1 fruit fly cellular context compared by ENCODE assay signal in genomic region chr2L:16715841-16716701, dm6.
TF ChIP-seq lines count a peak whose summit lies in the region.

TSS of gene Cyt-c-d (plus strand) at chr2L:16715891.
TSS of gene CG31808 (minus strand) at chr2L:16716195.

TF ChIP-seq in whole organism, embryonic, 481 proteins besides CTCF, POLR2A, EP300 and RAD21 (continued from another document and continues in another):
- TF ChIP-seq CG10979 (tag; optimal IDR thresholded peaks at IDR 0.05; lab: Kevin White, UChicago) (peak; percentile 98), zfh2 (GFP tag; optimal IDR thresholded peaks at IDR 0.05; lab: Kevin White, UChicago) (peak; percentile 75), CG13123 (GFP tag; optimal IDR thresholded peaks at IDR 0.05; lab: Kevin White, UChicago) (peak; percentile 93), run (tag; optimal IDR thresholded peaks at IDR 0.05; lab: Kevin White, UChicago) (peak; percentile 96), CG11247 (GFP tag; IDR thresholded peaks at IDR 0.05; lab: Robert Waterston, UW) (peak; percentile 94), Asciz (GFP tag; optimal IDR thresholded peaks at IDR 0.05; lab: Kevin White, UChicago) (peak; percentile 98), Oli (tag; optimal IDR thresholded peaks at IDR 0.05; lab: Kevin White, UChicago) (peak; percentile 98), CG4328 (GFP tag; optimal IDR thresholded peaks at IDR 0.05; lab: Kevin White, UChicago) (peak; percentile 91), zen (tag; optimal IDR thresholded peaks at IDR 0.05; lab: Kevin White, UChicago) (peak; percentile 86), gcm2 (GFP tag; optimal IDR thresholded peaks at IDR 0.05; lab: Kevin White, UChicago) (peak; percentile 93), Usf (GFP tag; optimal IDR thresholded peaks at IDR 0.05; lab: Kevin White, UChicago) (peak; percentile 75), luna (GFP tag; optimal IDR thresholded peaks at IDR 0.05; lab: Kevin White, UChicago) (peak; percentile 65), h (optimal IDR thresholded peaks at IDR 0.05; lab: Kevin White, UChicago) (no peak), Antp (GFP tag; optimal IDR thresholded peaks at IDR 0.05; lab: Kevin White, UChicago) (peak; percentile 77), CG6272 (GFP tag; IDR thresholded peaks at IDR 0.05; lab: Robert Waterston, UW) (peak; percentile 96), Mrtf (GFP tag; IDR thresholded peaks at IDR 0.05; lab: Robert Waterston, UW) (peak; percentile 96), CG2129 (GFP tag; IDR thresholded peaks at IDR 0.05; lab: Robert Waterston, UW; ENCODE audit: partially characterized antibody) (no peak), Opbp (GFP tag; IDR thresholded peaks at IDR 0.05; lab: Robert Waterston, UW; ENCODE audit: partially characterized antibody) (no peak), Med (GFP tag; lab: Kevin White, UChicago) (peak; percentile 99), oc (tag; optimal IDR thresholded peaks at IDR 0.05; lab: Kevin White, UChicago) (peak; percentile 99), exex (tag; optimal IDR thresholded peaks at IDR 0.05; lab: Kevin White, UChicago) (peak; percentile 76), Lim3 (GFP tag; IDR thresholded peaks at IDR 0.05; lab: Robert Waterston, UW) (peak; percentile 87), Blimp-1 (GFP tag; optimal IDR thresholded peaks at IDR 0.05; lab: Kevin White, UChicago) (peak; percentile 97), dmrt11E (tag; optimal IDR thresholded peaks at IDR 0.05; lab: Kevin White, UChicago) (peak; percentile 95), CG11398 (GFP tag; optimal IDR thresholded peaks at IDR 0.05; lab: Kevin White, UChicago) (peak; percentile 87), pb (GFP tag; optimal IDR thresholded peaks at IDR 0.05; lab: Kevin White, UChicago) (peak; percentile 71), grau (tag; optimal IDR thresholded peaks at IDR 0.05; lab: Kevin White, UChicago) (peak; percentile 96), danr (GFP tag; IDR thresholded peaks at IDR 0.05; lab: Robert Waterston, UW) (peak; percentile 93), tx (GFP tag; optimal IDR thresholded peaks at IDR 0.05; lab: Kevin White, UChicago) (peak; percentile 90), CG10959 (GFP tag; IDR thresholded peaks at IDR 0.05; lab: Robert Waterston, UW) (peak; percentile 92), Adf1 (GFP tag; IDR thresholded peaks at IDR 0.05; lab: Robert Waterston, UW) (peak; percentile 77), NC2β (GFP tag; optimal IDR thresholded peaks at IDR 0.05; lab: Kevin White, UChicago) (peak; percentile 92), CG4854 (GFP tag; optimal IDR thresholded peaks at IDR 0.05; lab: Kevin White, UChicago) (peak; percentile 92), Pdp1 (GFP tag; optimal IDR thresholded peaks at IDR 0.05; lab: Kevin White, UChicago) (peak; percentile 95 to 98), cato (GFP tag; optimal IDR thresholded peaks at IDR 0.05; lab: Kevin White, UChicago; ENCODE audit: borderline replicate concordance) (peak; percentile 95), Taf1 (GFP tag; IDR thresholded peaks at IDR 0.05; lab: Robert Waterston, UW) (peak; percentile 80), Rx (GFP tag; IDR thresholded peaks at IDR 0.05; lab: Robert Waterston, UW) (peak; percentile 94), CG4424 (GFP tag; optimal IDR thresholded peaks at IDR 0.05; lab: Kevin White, UChicago) (peak; percentile 96), ssp (GFP tag; IDR thresholded peaks at IDR 0.05; lab: Robert Waterston, UW) (peak; percentile 91), Nf-YA (GFP tag; IDR thresholded peaks at IDR 0.05; lab: Robert Waterston, UW) (peak; percentile 97), CG18262 (tag; optimal IDR thresholded peaks at IDR 0.05; lab: Kevin White, UChicago) (peak; percentile 98), Ravus (GFP tag; IDR thresholded peaks at IDR 0.05; lab: Robert Waterston, UW) (peak; percentile 90), CG34376 (GFP tag; optimal IDR thresholded peaks at IDR 0.05; lab: Kevin White, UChicago) (peak; percentile 91), CG10462 (GFP tag; optimal IDR thresholded peaks at IDR 0.05; lab: Kevin White, UChicago) (peak; percentile 92), CG1024 (GFP tag; IDR thresholded peaks at IDR 0.05; lab: Robert Waterston, UW) (peak; percentile 94), chn (GFP tag; optimal IDR thresholded peaks at IDR 0.05; lab: Kevin White, UChicago) (peak; percentile 96), yki (optimal IDR thresholded peaks at IDR 0.05; lab: Kevin White, UChicago) (peak; percentile 77), CG6683 (GFP tag; optimal IDR thresholded peaks at IDR 0.05; lab: Kevin White, UChicago) (peak; percentile 95), ind (GFP tag; optimal IDR thresholded peaks at IDR 0.05; lab: Kevin White, UChicago) (peak; percentile 95), CG1647 (GFP tag; optimal IDR thresholded peaks at IDR 0.05; lab: Kevin White, UChicago) (peak; percentile 86), Fer2 (tag; optimal IDR thresholded peaks at IDR 0.05; lab: Kevin White, UChicago) (peak; percentile 84), CG14014 (GFP tag; IDR thresholded peaks at IDR 0.05; lab: Robert Waterston, UW) (peak; percentile 96), vfl (GFP tag; optimal IDR thresholded peaks at IDR 0.05; lab: Kevin White, UChicago) (peak; percentile 93), CG31365 (tag; optimal IDR thresholded peaks at IDR 0.05; lab: Kevin White, UChicago) (peak; percentile 72), Hey (tag; optimal IDR thresholded peaks at IDR 0.05; lab: Kevin White, UChicago) (peak; percentile 72), CG4617 (GFP tag; optimal IDR thresholded peaks at IDR 0.05; lab: Kevin White, UChicago; ENCODE audit: borderline replicate concordance) (peak; percentile 92), hth (optimal IDR thresholded peaks at IDR 0.05; lab: Kevin White, UChicago) (no peak), dati (GFP tag; IDR thresholded peaks at IDR 0.05; lab: Robert Waterston, UW) (peak; percentile 90), CG8765 (GFP tag; IDR thresholded peaks at IDR 0.05; lab: Robert Waterston, UW) (peak; percentile 83), ap (GFP tag; IDR thresholded peaks at IDR 0.05; lab: Robert Waterston, UW) (peak; percentile 97), CG11723 (GFP tag; optimal IDR thresholded peaks at IDR 0.05; lab: Kevin White, UChicago) (peak; percentile 96), emc (GFP tag; optimal IDR thresholded peaks at IDR 0.05; lab: Kevin White, UChicago) (peak; percentile 72), CG33213 (GFP tag; optimal IDR thresholded peaks at IDR 0.05; lab: Kevin White, UChicago) (peak; percentile 89), ase (GFP tag; IDR thresholded peaks at IDR 0.05; lab: Robert Waterston, UW) (peak; percentile 98), CG32772 (GFP tag; IDR thresholded peaks at IDR 0.05; lab: Robert Waterston, UW) (peak; percentile 98), CG18011 (GFP tag; optimal IDR thresholded peaks at IDR 0.05; lab: Kevin White, UChicago) (peak; percentile 87), ham (GFP tag; IDR thresholded peaks at IDR 0.05; lab: Robert Waterston, UW) (peak; percentile 84; the same call in 1 of the 2 replicates), CG2202 (tag; optimal IDR thresholded peaks at IDR 0.05; lab: Kevin White, UChicago) (peak; percentile 96), CG7372 (GFP tag; IDR thresholded peaks at IDR 0.05; lab: Robert Waterston, UW) (peak; percentile 95), Hr78 (GFP tag; optimal IDR thresholded peaks at IDR 0.05; lab: Kevin White, UChicago) (peak in 1 of 2 experiments; percentile 84), da (GFP tag; optimal IDR thresholded peaks at IDR 0.05; lab: Kevin White, UChicago) (peak; percentile 87), CG3726 (GFP tag; IDR thresholded peaks at IDR 0.05; lab: Robert Waterston, UW) (peak; percentile 95; the same call in 1 of the 3 replicates), al (GFP tag; IDR thresholded peaks at IDR 0.05; lab: Robert Waterston, UW) (peak; percentile 85), slou (GFP tag; optimal IDR thresholded peaks at IDR 0.05; lab: Kevin White, UChicago) (peak; percentile 91), CG6689 (GFP tag; IDR thresholded peaks at IDR 0.05; lab: Robert Waterston, UW) (peak; percentile 98), CG11560 (tag; IDR thresholded peaks at IDR 0.05; lab: Robert Waterston, UW) (peak; percentile 89), CG1603 (tag; optimal IDR thresholded peaks at IDR 0.05; lab: Kevin White, UChicago) (peak; percentile 97), tll (GFP tag; optimal IDR thresholded peaks at IDR 0.05; lab: Kevin White, UChicago) (peak in 1 of 2 experiments; percentile 11), sc (optimal IDR thresholded peaks at IDR 0.05; lab: Kevin White, UChicago) (no peak), sc (GFP tag; optimal IDR thresholded peaks at IDR 0.05; lab: Kevin White, UChicago) (peak; percentile 97), CG13287 (GFP tag; IDR thresholded peaks at IDR 0.05; lab: Robert Waterston, UW; ENCODE audit: partially characterized antibody) (peak; percentile 16; the same call in 1 of the 2 replicates), CG17359 (tag; optimal IDR thresholded peaks at IDR 0.05; lab: Kevin White, UChicago) (peak; percentile 98), Chrac-16 (GFP tag; optimal IDR thresholded peaks at IDR 0.05; lab: Kevin White, UChicago) (peak; percentile 96), Doc2 (GFP tag; IDR thresholded peaks at IDR 0.05; lab: Robert Waterston, UW) (peak; percentile 83), CG8359 (GFP tag; optimal IDR thresholded peaks at IDR 0.05; lab: Kevin White, UChicago; ENCODE audit: borderline replicate concordance) (peak; percentile 92), Sry-δ (GFP tag; optimal IDR thresholded peaks at IDR 0.05; lab: Kevin White, UChicago) (peak; percentile 49), HLH54F (GFP tag; optimal IDR thresholded peaks at IDR 0.05; lab: Kevin White, UChicago) (peak; percentile 85), cas (GFP tag; IDR thresholded peaks at IDR 0.05; lab: Robert Waterston, UW) (peak; percentile 86), stc (GFP tag; IDR thresholded peaks at IDR 0.05; lab: Robert Waterston, UW) (peak; percentile 98), CG11695 (GFP tag; IDR thresholded peaks at IDR 0.05; lab: Robert Waterston, UW) (peak; percentile 97), CG10209 (GFP tag; optimal IDR thresholded peaks at IDR 0.05; lab: Kevin White, UChicago) (peak; percentile 98), Camta (GFP tag; optimal IDR thresholded peaks at IDR 0.05; lab: Kevin White, UChicago) (peak; percentile 95), inv (GFP tag; IDR thresholded peaks at IDR 0.05; lab: Robert Waterston, UW; ENCODE audit: partially characterized antibody) (no peak), caup (GFP tag; optimal IDR thresholded peaks at IDR 0.05; lab: Kevin White, UChicago; ENCODE audit: severe bottlenecking) (peak; percentile 95), CG4360 (GFP tag; IDR thresholded peaks at IDR 0.05; lab: Robert Waterston, UW) (peak; percentile 84), Dref (GFP tag; IDR thresholded peaks at IDR 0.05; lab: Robert Waterston, UW) (no peak), row (GFP tag; IDR thresholded peaks at IDR 0.05; lab: Robert Waterston, UW) (peak; percentile 99), lmd (GFP tag; IDR thresholded peaks at IDR 0.05; lab: Robert Waterston, UW) (peak; percentile 97), sug (tag; optimal IDR thresholded peaks at IDR 0.05; lab: Kevin White, UChicago) (peak; percentile 82), Hmr (GFP tag; optimal IDR thresholded peaks at IDR 0.05; lab: Kevin White, UChicago) (peak; percentile 98), disco-r (GFP tag; optimal IDR thresholded peaks at IDR 0.05; lab: Kevin White, UChicago) (peak; percentile 93), org-1 (GFP tag; optimal IDR thresholded peaks at IDR 0.05; lab: Kevin White, UChicago) (peak; percentile 97), CG14667 (GFP tag; IDR thresholded peaks at IDR 0.05; lab: Robert Waterston, UW) (peak; percentile 96), unc-4 (GFP tag; IDR thresholded peaks at IDR 0.05; lab: Robert Waterston, UW; ENCODE audit: partially characterized antibody) (no peak), ranshi (GFP tag; IDR thresholded peaks at IDR 0.05; lab: Robert Waterston, UW) (peak; percentile 97), CoRest (tag; optimal IDR thresholded peaks at IDR 0.05; lab: Kevin White, UChicago) (peak; percentile 96), nom (GFP tag; optimal IDR thresholded peaks at IDR 0.05; lab: Kevin White, UChicago) (peak; percentile 89), bowl (GFP tag; IDR thresholded peaks at IDR 0.05; lab: Robert Waterston, UW) (peak; percentile 96), CG31224 (GFP tag; IDR thresholded peaks at IDR 0.05; lab: Robert Waterston, UW) (peak; percentile 86), CG3281 (GFP tag; optimal IDR thresholded peaks at IDR 0.05; lab: Kevin White, UChicago) (peak; percentile 93), CG15696 (tag; optimal IDR thresholded peaks at IDR 0.05; lab: Kevin White, UChicago) (peak; percentile 77), CG32767 (GFP tag; IDR thresholded peaks at IDR 0.05; lab: Robert Waterston, UW) (peak; percentile 96), kni (GFP tag; optimal IDR thresholded peaks at IDR 0.05; lab: Kevin White, UChicago) (peak; percentile 85), crc (GFP tag; optimal IDR thresholded peaks at IDR 0.05; lab: Kevin White, UChicago) (peak; percentile 82), CkIIα-i1 (GFP tag; IDR thresholded peaks at IDR 0.05; lab: Robert Waterston, UW) (peak; percentile 81), CG16779 (GFP tag; IDR thresholded peaks at IDR 0.05; lab: Robert Waterston, UW) (peak; percentile 82), CG4730 (GFP tag; IDR thresholded peaks at IDR 0.05; lab: Robert Waterston, UW) (peak; percentile 96), CG6813 (GFP tag; optimal IDR thresholded peaks at IDR 0.05; lab: Kevin White, UChicago) (peak; percentile 96), pan (optimal IDR thresholded peaks at IDR 0.05; lab: Kevin White, UChicago) (no peak), pan (GFP tag; optimal IDR thresholded peaks at IDR 0.05 in 1 of 2, IDR thresholded peaks at IDR 0.05 in 1 of 2) (peak in 1 of 2 experiments; percentile 97), knrl (GFP tag; IDR thresholded peaks at IDR 0.05; lab: Robert Waterston, UW; ENCODE audit: partially characterized antibody) (no peak), gcm (GFP tag; optimal IDR thresholded peaks at IDR 0.05; lab: Kevin White, UChicago) (peak; percentile 98), btn (GFP tag; optimal IDR thresholded peaks at IDR 0.05; lab: Kevin White, UChicago) (peak; percentile 82), kay (GFP tag; optimal IDR thresholded peaks at IDR 0.05; lab: Kevin White, UChicago) (peak; percentile 89), H2.0 (GFP tag; IDR thresholded peaks at IDR 0.05; lab: Robert Waterston, UW) (peak; percentile 97), ewg (GFP tag; optimal IDR thresholded peaks at IDR 0.05; lab: Kevin White, UChicago) (peak; percentile 95), klu (GFP tag; IDR thresholded peaks at IDR 0.05; lab: Robert Waterston, UW) (peak; percentile 87), CG18599 (GFP tag; optimal IDR thresholded peaks at IDR 0.05; lab: Kevin White, UChicago) (peak; percentile 97), CG7928 (GFP tag; optimal IDR thresholded peaks at IDR 0.05; lab: Kevin White, UChicago) (peak; percentile 71), CG34422 (GFP tag; IDR thresholded peaks at IDR 0.05; lab: Robert Waterston, UW) (peak; percentile 96), gsb-n (tag; optimal IDR thresholded peaks at IDR 0.05; lab: Kevin White, UChicago) (peak; percentile 98)
